Worm (Caenorhabditis elegans) whole organism, L3 larva: ENCODE results near the gene F07E5.12.
"Not testable (repeated sequence)": the region's sequence is repeated elsewhere in the genome, so short reads cannot be mapped to it uniquely, and the experiment has no call there.

Experiments used
- egl-27 ChIP-seq: sonication (generic microtip); optimal IDR thresholded peaks from 4 replicates; lab custom pipeline; 2017; ENCODE audit warnings: missing biosample characterization, missing genetic modification reagents, missing genetic modification characterization
- jun-1 ChIP-seq: fragments of 150-350 bp; optimal IDR thresholded peaks from 2 replicates; lab custom pipeline; 2014; ENCODE audit warnings: missing biosample characterization, missing genetic modification reagents, missing genetic modification characterization
- nhr-237 ChIP-seq: fragments of 150-350 bp; optimal IDR thresholded peaks from 2 replicates; lab custom pipeline; 2014; ENCODE audit warnings: missing biosample characterization, missing genetic modification characterization
- pha-4 ChIP-seq: fragments of 150-350 bp; optimal IDR thresholded peaks from 2 replicates; lab custom pipeline; 2014; ENCODE audit warnings: missing biosample characterization, missing genetic modification reagents, missing genetic modification characterization
- ztf-11 ChIP-seq: fragments of 150-350 bp; optimal IDR thresholded peaks from 2 replicates; lab custom pipeline; 2014; ENCODE audit warnings: missing biosample characterization, missing genetic modification characterization
- ztf-4 ChIP-seq: fragments of 150-350 bp; optimal IDR thresholded peaks from 2 replicates; lab custom pipeline; 2014; ENCODE audit warnings: missing biosample characterization, missing genetic modification characterization

DNA sequence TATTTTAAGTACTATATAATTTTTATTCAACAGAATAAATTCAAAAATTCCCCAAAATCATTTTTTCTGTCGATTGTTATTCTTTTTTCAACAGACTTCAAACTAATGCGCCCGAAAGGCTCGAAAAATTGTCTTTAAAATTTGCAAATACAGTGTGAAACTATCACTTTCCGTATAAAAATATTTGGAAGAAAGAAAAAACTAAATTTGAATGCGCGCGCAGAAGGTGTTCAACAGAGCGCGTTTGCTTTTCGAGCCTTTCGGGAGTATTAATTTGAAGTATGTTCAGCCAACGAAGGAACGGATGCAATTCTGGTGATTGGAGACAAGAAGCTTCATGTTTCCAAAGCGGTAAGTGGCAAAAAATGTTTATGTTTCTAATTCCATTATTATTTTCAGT lies 35.5 kb upstream of the F07E5.12 start, which contains the start of gene btb-4:
- TF ChIP-seq pha-4 (tag; lab: Kevin White, UChicago); egl-27 (tag; lab: Kevin White, UChicago); ztf-4; ztf-11 (tag; lab: Kevin White, UChicago); nhr-237 (tag; lab: Kevin White, UChicago); jun-1 (tag; lab: Kevin White, UChicago): not testable (repeated sequence)
